Worm (Caenorhabditis elegans): ENCODE data around the gene str-143.
A peak's percentile ranks its signal among the peaks of the same experiment; 100 is the strongest.

str-143 gene

DNA sequence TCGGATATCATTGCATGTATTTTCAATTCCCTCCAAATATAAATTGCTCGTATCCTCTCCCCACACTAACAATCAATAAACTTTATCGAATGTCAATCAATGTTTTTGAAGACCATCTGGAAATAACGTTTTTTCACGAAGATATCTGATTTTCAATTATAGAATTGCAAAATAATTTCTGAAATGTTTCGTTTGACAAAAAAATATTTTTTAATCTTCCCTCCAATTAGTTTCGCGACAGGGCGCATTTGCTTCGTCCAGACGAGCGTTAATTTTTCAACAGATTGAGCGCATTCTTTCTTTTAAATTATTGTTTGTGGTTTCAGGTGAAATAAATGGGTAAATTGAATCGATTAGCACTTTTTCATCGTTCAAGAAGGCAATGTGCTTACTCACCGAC lies 38.4 kb downstream of the str-143 start, which contains the start of gene vars-1:
Gene vars-1, plus strand, starts transcription at position 291 of the 400 bp plus-strand sequence.
- TF ChIP-seq lin-29 (GFP tag; IDR thresholded peaks at IDR 0.05) (no peak), mes-2 (tag; optimal IDR thresholded peaks at IDR 0.05; ENCODE audit: poor library complexity, severe bottlenecking) (peak; percentile 58), nhr-41 (GFP tag; IDR thresholded peaks at IDR 0.05) (no peak), ceh-32 (tag; optimal IDR thresholded peaks at IDR 0.05; ENCODE audit: poor library complexity) (no peak), dmd-9 (GFP tag; IDR thresholded peaks at IDR 0.05) (no peak), nhr-28 (tag; optimal IDR thresholded peaks at IDR 0.05) (peak; percentile 38), gei-8 (GFP tag; optimal IDR thresholded peaks at IDR 0.05) (no peak), lim-7 (GFP tag; IDR thresholded peaks at IDR 0.05) (no peak), F44E2.7 (GFP tag; IDR thresholded peaks at IDR 0.05) (no peak), nhr-76 (tag; optimal IDR thresholded peaks at IDR 0.05) (no peak), madf-9 (GFP tag; conservative IDR thresholded peaks at IDR 0.05) (no peak), saeg-2 (GFP tag; IDR thresholded peaks at IDR 0.05) (no peak), D1046.2 (GFP tag; IDR thresholded peaks at IDR 0.05) (no peak), T26A8.4 (GFP tag; IDR thresholded peaks at IDR 0.05) (no peak), F10B5.3 (tag; optimal IDR thresholded peaks at IDR 0.05) (no peak), tag-97 (GFP tag; IDR thresholded peaks at IDR 0.05) (no peak), spr-1 (tag; optimal IDR thresholded peaks at IDR 0.05) (no peak), dpl-1 (GFP tag; optimal IDR thresholded peaks at IDR 0.05) (peak; percentile 93), lin-38 (GFP tag; IDR thresholded peaks at IDR 0.05) (peak; percentile 93), unc-62 (GFP tag; optimal IDR thresholded peaks at IDR 0.05 in 1 of 2) (no peak), unc-62 (tag; optimal IDR thresholded peaks at IDR 0.05) (no peak), ctbp-1 (GFP tag; IDR thresholded peaks at IDR 0.05) (no peak), nhr-11 (tag; optimal IDR thresholded peaks at IDR 0.05) (no peak), ama-1 (optimal IDR thresholded peaks at IDR 0.05) (peak; percentile 33), ZK546.5 (tag; optimal IDR thresholded peaks at IDR 0.05) (no peak), daf-16 (GFP tag; optimal IDR thresholded peaks at IDR 0.05) (no peak), daf-16 (tag; optimal IDR thresholded peaks at IDR 0.05) (peak; percentile 37), zip-11 (GFP tag; IDR thresholded peaks at IDR 0.05) (no peak), unc-39 (tag; optimal IDR thresholded peaks at IDR 0.05) (no peak), dmd-6 (GFP tag; IDR thresholded peaks at IDR 0.05) (0 out of 2 replicates have a peak, but pooled peaks have one; percentile 13), nhr-111 (GFP tag; optimal IDR thresholded peaks at IDR 0.05) (no peak), ceh-62 (tag; optimal IDR thresholded peaks at IDR 0.05) (no peak), aha-1 (tag) (peak; percentile 11), unc-130 (GFP tag; optimal IDR thresholded peaks at IDR 0.05) (no peak), skn-1 (tag; optimal IDR thresholded peaks at IDR 0.05) (no peak), nhr-42 (GFP tag; IDR thresholded peaks at IDR 0.05) (no peak), nhr-77 (tag; optimal IDR thresholded peaks at IDR 0.05) (no peak), duxl-1 (tag; optimal IDR thresholded peaks at IDR 0.05; ENCODE audit: poor library complexity) (peak; percentile 19), snpc-1.2 (GFP tag; IDR thresholded peaks at IDR 0.05) (0 out of 2 replicates have a peak, but pooled peaks have one; percentile 31), egl-27 (tag; optimal IDR thresholded peaks at IDR 0.05) (no peak), dmd-8 (GFP tag; IDR thresholded peaks at IDR 0.05) (no peak), madf-5 (GFP tag; IDR thresholded peaks at IDR 0.05) (no peak), nhr-25 (tag; optimal IDR thresholded peaks at IDR 0.05; ENCODE audit: borderline replicate concordance, insufficient read depth) (no peak), zip-2 (tag; optimal IDR thresholded peaks at IDR 0.05) (no peak), R02D3.7 (tag; optimal IDR thresholded peaks at IDR 0.05) (no peak), nhr-6 (tag; optimal IDR thresholded peaks at IDR 0.05) (peak; percentile 4), fos-1 (tag; optimal IDR thresholded peaks at IDR 0.05) (no peak), spr-3 (GFP tag; optimal IDR thresholded peaks at IDR 0.05) (no peak), mep-1 (tag; optimal IDR thresholded peaks at IDR 0.05) (peak; percentile 17), lsy-2 (tag; optimal IDR thresholded peaks at IDR 0.05) (peak in 1 of 2 experiments; percentile 71), F26F4.8 (GFP tag; conservative IDR thresholded peaks at IDR 0.05) (no peak), hlh-30 (tag; optimal IDR thresholded peaks at IDR 0.05; ENCODE audit: insufficient read depth) (peak; percentile 49), T20F7.1 (GFP tag; optimal IDR thresholded peaks at IDR 0.05) (peak; percentile 46)
